Worm (Caenorhabditis elegans) whole organism, young adult: ENCODE measurements around the gene srg-15.

Source experiments
- D2030.7 ChIP-seq: fragments of 200-800 bp; sonication (Bioruptor generic); IDR thresholded peaks from 2 replicates; pipeline ENCODE4 v1.3.6; 2022; ENCODE audit warnings: missing genetic modification reagents, missing genetic modification characterization, missing compliant biosample characterization
- F23B12.7 ChIP-seq: sonication (generic microtip); optimal IDR thresholded peaks from 2 replicates; lab custom pipeline; 2017; ENCODE audit warnings: missing genetic modification characterization, mild to moderate bottlenecking, missing compliant biosample characterization, antibody characterized with exemption, moderate library complexity; ENCODE audit not compliant: insufficient read depth
- F33H1.4 ChIP-seq: fragments of 200-800 bp; sonication (Bioruptor generic); IDR thresholded peaks from 2 replicates; pipeline ENCODE4 v1.3.6; 2022; ENCODE audit warnings: missing genetic modification reagents, missing genetic modification characterization, missing compliant biosample characterization
- F37B4.10 ChIP-seq: fragments of 200-800 bp; sonication (Bioruptor generic); IDR thresholded peaks from 2 replicates; pipeline ENCODE4 v1.3.6; 2022; ENCODE audit warnings: missing genetic modification characterization, missing compliant biosample characterization
- F52B5.7 ChIP-seq: sonication (generic microtip); optimal IDR thresholded peaks from 2 replicates; lab custom pipeline; 2016; ENCODE audit warnings: mild to moderate bottlenecking, missing genetic modification characterization, missing compliant biosample characterization
- F57A8.1 ChIP-seq: fragments of 200-800 bp; sonication (Bioruptor generic); optimal IDR thresholded peaks from 2 replicates; lab custom pipeline; 2018; ENCODE audit warnings: mild to moderate bottlenecking, missing genetic modification characterization, moderate library complexity, missing compliant biosample characterization
- F57C9.4 ChIP-seq: sonication (generic microtip); optimal IDR thresholded peaks from 2 replicates; lab custom pipeline; 2017; ENCODE audit warnings: mild to moderate bottlenecking, missing genetic modification characterization, missing compliant biosample characterization
- Y53F4B.3 ChIP-seq: fragments of 200-800 bp; sonication (Bioruptor generic); IDR thresholded peaks from 2 replicates; pipeline ENCODE4 v1.3.6; 2022; ENCODE audit warnings: missing genetic modification reagents, missing genetic modification characterization, missing compliant biosample characterization
- Y53G8AR.9 ChIP-seq: fragments of 200-800 bp; sonication (Bioruptor generic); conservative IDR thresholded peaks from 2 replicates; pipeline ENCODE4 v1.3.6; 2022; ENCODE audit warnings: missing genetic modification reagents, missing genetic modification characterization, missing compliant biosample characterization
- Y56A3A.18 ChIP-seq: fragments of 200-800 bp; sonication (Bioruptor generic); IDR thresholded peaks from 2 replicates; pipeline ENCODE4 v1.3.6; 2022; ENCODE audit warnings: missing genetic modification reagents, missing genetic modification characterization, missing compliant biosample characterization
- ama-1 ChIP-seq, 3 experiments: fragments of 150-350 bp in 1 of 3; sonication (generic microtip) in 2 of 3; optimal IDR thresholded peaks; 2 replicates each; lab custom pipeline; 2014 to 2018; ENCODE audit warnings: missing biosample characterization in 2 of 3, missing genetic modification characterization in 2 of 3, missing genetic modification reagents in 2 of 3
- aptf-2 ChIP-seq: fragments of 200-800 bp; sonication (Bioruptor generic); conservative IDR thresholded peaks from 2 replicates; pipeline ENCODE4 v1.3.6; 2022; ENCODE audit warnings: missing genetic modification reagents, missing genetic modification characterization, missing compliant biosample characterization
- aptf-3 ChIP-seq: fragments of 200-800 bp; sonication (Bioruptor generic); IDR thresholded peaks from 2 replicates; pipeline ENCODE4 v1.3.6; 2022; ENCODE audit warnings: missing genetic modification characterization, missing compliant biosample characterization
- athp-1 ChIP-seq: sonication (generic microtip); optimal IDR thresholded peaks from 2 replicates; lab custom pipeline; 2017; ENCODE audit warnings: mild to moderate bottlenecking, missing genetic modification characterization, missing compliant biosample characterization
- attf-5 ChIP-seq: fragments of 200-800 bp; sonication (Bioruptor generic); optimal IDR thresholded peaks from 2 replicates; lab custom pipeline; 2018; ENCODE audit warnings: mild to moderate bottlenecking, missing genetic modification characterization, missing compliant biosample characterization
- attf-6 ChIP-seq: fragments of 200-800 bp; sonication (Bioruptor generic); IDR thresholded peaks from 2 replicates; pipeline ENCODE4 v1.3.6; 2022; ENCODE audit warnings: missing genetic modification reagents, missing genetic modification characterization, missing compliant biosample characterization
- bed-2 ChIP-seq: fragments of 200-800 bp; sonication (Bioruptor generic); IDR thresholded peaks from 2 replicates; pipeline ENCODE4 v1.3.6; 2022; ENCODE audit warnings: missing genetic modification reagents, missing genetic modification characterization, missing compliant biosample characterization
- ceh-58 ChIP-seq: fragments of 200-800 bp; sonication (Bioruptor generic); IDR thresholded peaks from 2 replicates; pipeline ENCODE4 v1.3.6; 2022; ENCODE audit warnings: missing genetic modification characterization, missing compliant biosample characterization
- chd-7 ChIP-seq: sonication (generic microtip); optimal IDR thresholded peaks from 2 replicates; lab custom pipeline; 2016; ENCODE audit warnings: mild to moderate bottlenecking, missing genetic modification characterization, moderate library complexity, missing compliant biosample characterization
- dox-1 ChIP-seq: fragments of 200-800 bp; sonication (Bioruptor generic); IDR thresholded peaks from 2 replicates; pipeline ENCODE4 v1.3.6; 2022; ENCODE audit warnings: missing genetic modification reagents, missing genetic modification characterization, missing compliant biosample characterization
- dpl-1 ChIP-seq: fragments of 150-350 bp; optimal IDR thresholded peaks from 2 replicates; lab custom pipeline; 2014; ENCODE audit warnings: missing biosample characterization, missing genetic modification reagents, missing genetic modification characterization
- egl-44 ChIP-seq: fragments of 200-800 bp; sonication (Bioruptor generic); IDR thresholded peaks from 2 replicates; pipeline ENCODE4 v1.3.6; 2022; ENCODE audit warnings: missing genetic modification reagents, missing genetic modification characterization, missing compliant biosample characterization
- ekl-4 ChIP-seq: fragments of 200-800 bp; sonication (Bioruptor generic); IDR thresholded peaks from 2 replicates; pipeline ENCODE4 v1.3.6; 2022; ENCODE audit warnings: missing genetic modification reagents, missing genetic modification characterization, missing compliant biosample characterization
- fkh-3 ChIP-seq: sonication (generic microtip); optimal IDR thresholded peaks from 2 replicates; lab custom pipeline; 2016; ENCODE audit warnings: mild to moderate bottlenecking, missing genetic modification characterization, missing compliant biosample characterization
- gei-17 ChIP-seq: fragments of 200-800 bp; sonication (Bioruptor generic); optimal IDR thresholded peaks from 2 replicates; lab custom pipeline; 2018; ENCODE audit warnings: mild to moderate bottlenecking, missing genetic modification characterization, missing compliant biosample characterization
- hsf-1 ChIP-seq: fragments of 200-800 bp; sonication (Bioruptor generic); IDR thresholded peaks from 2 replicates; pipeline ENCODE4 v1.3.6; 2022; ENCODE audit warnings: missing genetic modification reagents, missing genetic modification characterization, missing compliant biosample characterization
- let-526 ChIP-seq: fragments of 200-800 bp; sonication (Bioruptor generic); IDR thresholded peaks from 2 replicates; pipeline ENCODE4 v1.3.6; 2022; ENCODE audit warnings: missing genetic modification reagents, missing genetic modification characterization, missing compliant biosample characterization
- let-607 ChIP-seq, 2 experiments: fragments of 200-800 bp in 1 of 2; sonication (Bioruptor generic) in 1 of 2; sonication (generic microtip) in 1 of 2; optimal IDR thresholded peaks; 2 replicates each; lab custom pipeline; 2016 to 2018; ENCODE audit warnings: mild to moderate bottlenecking in 2 of 2, missing compliant biosample characterization in 2 of 2, missing genetic modification characterization in 2 of 2, moderate library complexity in 2 of 2, missing genotype in 1 of 2
- lin-26 ChIP-seq: fragments of 200-800 bp; sonication (Bioruptor generic); IDR thresholded peaks from 2 replicates; pipeline ENCODE4 v1.3.6; 2022; ENCODE audit warnings: missing genetic modification reagents, missing genetic modification characterization, missing compliant biosample characterization
- lin-54 ChIP-seq: fragments of 200-800 bp; sonication (Bioruptor generic); optimal IDR thresholded peaks from 2 replicates; lab custom pipeline; 2018; ENCODE audit warnings: mild to moderate bottlenecking, missing genetic modification characterization, missing compliant biosample characterization
- madf-3 ChIP-seq: fragments of 200-800 bp; sonication (Bioruptor generic); IDR thresholded peaks from 2 replicates; pipeline ENCODE4 v1.3.6; 2022; ENCODE audit warnings: missing genetic modification reagents, missing genetic modification characterization, missing compliant biosample characterization
- madf-8 ChIP-seq: fragments of 200-800 bp; sonication (Bioruptor generic); conservative IDR thresholded peaks from 2 replicates; pipeline ENCODE4 v1.3.6; 2022; ENCODE audit warnings: missing genetic modification reagents, missing genetic modification characterization, missing compliant biosample characterization
- nfya-1 ChIP-seq: sonication (generic microtip); optimal IDR thresholded peaks from 2 replicates; lab custom pipeline; 2017; ENCODE audit warnings: antibody characterized with exemption, missing compliant biosample characterization, missing genetic modification characterization, borderline replicate concordance; ENCODE audit not compliant: insufficient read depth
- nfyb-1 ChIP-seq: fragments of 200-800 bp; sonication (Bioruptor generic); IDR thresholded peaks from 2 replicates; pipeline ENCODE4 v1.3.6; 2022; ENCODE audit warnings: missing genetic modification reagents, missing genetic modification characterization, missing compliant biosample characterization
- nhr-80 ChIP-seq: sonication (generic microtip); optimal IDR thresholded peaks from 2 replicates; lab custom pipeline; 2016; ENCODE audit warnings: missing genetic modification characterization, missing compliant biosample characterization
- rcor-1 ChIP-seq: fragments of 200-800 bp; sonication (Bioruptor generic); IDR thresholded peaks from 2 replicates; pipeline ENCODE4 v1.3.6; 2022; ENCODE audit warnings: missing genetic modification reagents, missing genetic modification characterization, missing compliant biosample characterization
- rec-8 ChIP-seq, 2 experiments: sonication (generic microtip); optimal IDR thresholded peaks; 2 replicates each; lab custom pipeline; 2016; ENCODE audit warnings: mild to moderate bottlenecking in 2 of 2, missing genetic modification characterization in 2 of 2, missing genetic modification reagents in 2 of 2, missing genotype in 2 of 2, missing biosample characterization in 1 of 2, missing compliant biosample characterization in 1 of 2, moderate library complexity in 1 of 2
- sdz-38 ChIP-seq: sonication (generic microtip); optimal IDR thresholded peaks from 2 replicates; lab custom pipeline; 2016; ENCODE audit warnings: missing genotype, missing genetic modification characterization, missing compliant biosample characterization
- snpc-4 ChIP-seq, 5 experiments: fragments of 150-350 bp in 1 of 5; sonication (generic microtip) in 4 of 5; optimal IDR thresholded peaks; 2 replicates each; lab custom pipeline; 2014 to 2018; ENCODE audit warnings: missing genetic modification characterization in 5 of 5, missing biosample characterization in 3 of 5, antibody characterized with exemption in 2 of 5, mild to moderate bottlenecking in 2 of 5, missing compliant biosample characterization in 2 of 5, missing genotype in 2 of 5, moderate library complexity in 2 of 5, missing genetic modification reagents in 1 of 5
- tbp1 ChIP-seq: fragments of 200-800 bp; sonication (Bioruptor generic); optimal IDR thresholded peaks from 2 replicates; lab custom pipeline; 2018; ENCODE audit warnings: mild to moderate bottlenecking, missing genetic modification characterization, missing compliant biosample characterization
- tlf-1 ChIP-seq: fragments of 200-800 bp; sonication (Bioruptor generic); optimal IDR thresholded peaks from 2 replicates; lab custom pipeline; 2018; ENCODE audit warnings: mild to moderate bottlenecking, missing genetic modification characterization, missing compliant biosample characterization
- ztf-25 ChIP-seq: fragments of 200-800 bp; sonication (Bioruptor generic); IDR thresholded peaks from 2 replicates; pipeline ENCODE4 v1.3.6; 2022; ENCODE audit warnings: missing genetic modification reagents, missing genetic modification characterization, missing compliant biosample characterization
- ztf-26 ChIP-seq: sonication (generic microtip); optimal IDR thresholded peaks from 2 replicates; lab custom pipeline; 2017; ENCODE audit warnings: missing genetic modification characterization, missing compliant biosample characterization

The srg-15 gene

ce11 chrII:8747246-8747938 is 37.2 kb upstream of the srg-15 start (continued):
- TF ChIP-seq nfyb-1 (GFP tag; lab: Robert Waterston, UW) (peak; percentile 78), ztf-25 (GFP tag; lab: Robert Waterston, UW) (peak; percentile 50; the same call in 1 of the 2 replicates), rec-8 (tag; optimal IDR thresholded peaks at IDR 0.05; lab: Kevin White, UChicago) (no peak), egl-44 (GFP tag; lab: Robert Waterston, UW) (0 out of 2 replicates have a peak, but pooled peaks have one; percentile 10), tlf-1 (GFP tag; lab: Kevin White, UChicago) (peak; percentile 90), attf-6 (GFP tag; lab: Robert Waterston, UW) (no peak), ceh-58 (peak; percentile 36; the same call in 1 of the 2 replicates), lin-26 (GFP tag; lab: Robert Waterston, UW) (peak; percentile 88), ama-1 (optimal IDR thresholded peaks at IDR 0.05; lab: Kevin White, UChicago) (peak; percentile 96), ama-1 (GFP tag; optimal IDR thresholded peaks at IDR 0.05; lab: Kevin White, UChicago) (no peak), tbp1 (GFP tag; lab: Kevin White, UChicago) (peak; percentile 54), rcor-1 (GFP tag; lab: Robert Waterston, UW) (0 out of 2 replicates have a peak, but pooled peaks have one; percentile 9), chd-7 (peak; percentile 86), nhr-80 (tag; lab: Kevin White, UChicago) (peak; percentile 59)

- TF ChIP-seq ama-1 (optimal IDR thresholded peaks at IDR 0.05; lab: Kevin White, UChicago) = peak; percentile 23
- no peak for TF ChIP-seq ama-1 (GFP tag; optimal IDR thresholded peaks at IDR 0.05; lab: Kevin White, UChicago)
- TF ChIP-seq F57A8.1 (GFP tag; lab: Kevin White, UChicago) = peak; percentile 20
- TF ChIP-seq ztf-25 (GFP tag; lab: Robert Waterston, UW) = 0 out of 2 replicates have a peak, but pooled peaks have one; percentile 52
- peak; percentile 23 for TF ChIP-seq athp-1 (tag; lab: Kevin White, UChicago)
- no peak for TF ChIP-seq hsf-1 (GFP tag; lab: Robert Waterston, UW)
- 0 out of 2 replicates have a peak, but pooled peaks have one; percentile 48 for TF ChIP-seq F37B4.10 (GFP tag; lab: Robert Waterston, UW)
- peak; percentile 79; the same call in 1 of the 2 replicates for TF ChIP-seq Y53G8AR.9 (GFP tag; lab: Robert Waterston, UW)
- peak; percentile 64; the same call in 1 of the 2 replicates for TF ChIP-seq madf-3 (GFP tag; lab: Robert Waterston, UW)
- no peak for TF ChIP-seq nfya-1 (tag; lab: Kevin White, UChicago)
- TF ChIP-seq lin-54 = peak; percentile 8
- peak; percentile 29 for TF ChIP-seq attf-5 (GFP tag; lab: Kevin White, UChicago)
- peak; percentile 47 for TF ChIP-seq ztf-26
- peak; percentile 24 for TF ChIP-seq F52B5.7 (tag; lab: Kevin White, UChicago)
- peak; percentile 29 for TF ChIP-seq F57C9.4 (tag; lab: Kevin White, UChicago)
- TF ChIP-seq madf-8 (GFP tag; lab: Robert Waterston, UW) = no peak
- peak; percentile 50; the same call in 1 of the 2 replicates for TF ChIP-seq aptf-2 (GFP tag; lab: Robert Waterston, UW)
- TF ChIP-seq dpl-1 (GFP tag; lab: Kevin White, UChicago) = no peak
- TF ChIP-seq aptf-3 (GFP tag; lab: Robert Waterston, UW) = no peak
- TF ChIP-seq lin-26 (GFP tag; lab: Robert Waterston, UW) = 0 out of 2 replicates have a peak, but pooled peaks have one; percentile 47
- no peak for TF ChIP-seq bed-2 (GFP tag; lab: Robert Waterston, UW)
- TF ChIP-seq D2030.7 (GFP tag; lab: Robert Waterston, UW) = no peak
- no peak; the same call in 1 of the 2 replicates for TF ChIP-seq Y53F4B.3 (GFP tag; lab: Robert Waterston, UW)
- no peak for TF ChIP-seq sdz-38
- peak; percentile 52; the same call in 1 of the 2 replicates for TF ChIP-seq dox-1 (GFP tag; lab: Robert Waterston, UW)
- TF ChIP-seq Y56A3A.18 (GFP tag; lab: Robert Waterston, UW) = no peak
- TF ChIP-seq snpc-4 (GFP tag; optimal IDR thresholded peaks at IDR 0.05; lab: Kevin White, UChicago) = no peak
- TF ChIP-seq snpc-4 (tag; optimal IDR thresholded peaks at IDR 0.05; lab: Kevin White, UChicago) = no peak
- peak; percentile 37 for TF ChIP-seq gei-17 (GFP tag; lab: Kevin White, UChicago)
- peak in 1 of 2 experiments; percentile 51 for TF ChIP-seq let-607 (tag; optimal IDR thresholded peaks at IDR 0.05; lab: Kevin White, UChicago)
- no peak for TF ChIP-seq F33H1.4
- peak; percentile 44; the same call in 1 of the 2 replicates for TF ChIP-seq let-526
- TF ChIP-seq F23B12.7 (tag; lab: Kevin White, UChicago) = no peak
- no peak; the same call in 1 of the 2 replicates for TF ChIP-seq ekl-4 (GFP tag; lab: Robert Waterston, UW)
- peak; percentile 31 for TF ChIP-seq fkh-3
Observed at ce11 chrII:8746298-8746775, 36.1 kb upstream of the srg-15 start.
